Fruit fly (Drosophila melanogaster) whole organism, embryonic: ENCODE data around the gene beta4GalNAcTB.

ENCODE experiments used
- Antp ChIP-seq: fragments of 200-800 bp; sonication (Bioruptor generic); optimal IDR thresholded peaks from 3 replicates; lab custom pipeline; 2016; ENCODE audit warnings: missing biosample characterization, missing genetic modification characterization
- Atf-2 ChIP-seq: fragments of 200-800 bp; sonication (Bioruptor generic); optimal IDR thresholded peaks from 2 replicates; lab custom pipeline; 2016; ENCODE audit warnings: missing biosample characterization, missing genetic modification characterization
- CG11560 ChIP-seq: fragments of 200-800 bp; sonication (Bioruptor generic); IDR thresholded peaks from 3 replicates; pipeline ENCODE4 v1.3.6; 2022; ENCODE audit warnings: missing biosample characterization, missing genetic modification characterization
- CG11695 ChIP-seq: fragments of 200-800 bp; sonication (Bioruptor generic); IDR thresholded peaks from 3 replicates; pipeline ENCODE4 v1.3.6; 2022; ENCODE audit warnings: missing biosample characterization, missing genetic modification characterization
- CG14860 ChIP-seq: fragments of 200-800 bp; sonication (Bioruptor generic); IDR thresholded peaks from 3 replicates; pipeline ENCODE4 v1.3.6; 2022; ENCODE audit warnings: missing biosample characterization, missing genetic modification characterization; ENCODE audit not compliant: partially characterized antibody
- CG15696 ChIP-seq: fragments of 200-800 bp; sonication (Bioruptor generic); optimal IDR thresholded peaks from 2 replicates; lab custom pipeline; 2019; ENCODE audit warnings: missing biosample characterization, mild to moderate bottlenecking, missing genetic modification characterization, moderate library complexity
- CG17385 ChIP-seq: fragments of 200-800 bp; sonication (Bioruptor generic); optimal IDR thresholded peaks from 3 replicates; lab custom pipeline; 2018; ENCODE audit warnings: missing biosample characterization, mild to moderate bottlenecking, missing genetic modification characterization
- CG17568 ChIP-seq: fragments of 200-800 bp; sonication (Bioruptor generic); optimal IDR thresholded peaks from 2 replicates; lab custom pipeline; 2018; ENCODE audit warnings: missing biosample characterization, mild to moderate bottlenecking, missing genetic modification characterization, moderate library complexity
- CG17912 ChIP-seq: fragments of 200-800 bp; sonication (Bioruptor generic); optimal IDR thresholded peaks from 2 replicates; lab custom pipeline; 2018; ENCODE audit warnings: missing biosample characterization, mild to moderate bottlenecking, missing genetic modification characterization
- CG18011 ChIP-seq: fragments of 200-800 bp; sonication (Bioruptor generic); optimal IDR thresholded peaks from 2 replicates; lab custom pipeline; 2017; ENCODE audit warnings: missing biosample characterization, missing genetic modification characterization, mild to moderate bottlenecking, moderate library complexity, missing genotype
- CG18764 ChIP-seq: fragments of 200-800 bp; sonication (Bioruptor generic); optimal IDR thresholded peaks from 3 replicates; lab custom pipeline; 2016; ENCODE audit warnings: missing biosample characterization, missing genetic modification characterization
- CG3281 ChIP-seq: fragments of 200-800 bp; sonication (Bioruptor generic); optimal IDR thresholded peaks from 3 replicates; lab custom pipeline; 2017; ENCODE audit warnings: missing biosample characterization, mild to moderate bottlenecking, missing genetic modification characterization
- CG34376 ChIP-seq: fragments of 200-800 bp; sonication (Bioruptor generic); optimal IDR thresholded peaks from 2 replicates; lab custom pipeline; 2018; ENCODE audit warnings: missing biosample characterization, mild to moderate bottlenecking, missing genetic modification characterization
- CG42726 ChIP-seq: fragments of 200-800 bp; sonication (Bioruptor generic); IDR thresholded peaks from 2 replicates; pipeline ENCODE4 v1.3.6; 2022; ENCODE audit warnings: missing biosample characterization, missing genetic modification characterization; ENCODE audit not compliant: partially characterized antibody
- CG4617 ChIP-seq: fragments of 200-800 bp; sonication (Bioruptor generic); optimal IDR thresholded peaks from 3 replicates; lab custom pipeline; 2016; ENCODE audit warnings: missing biosample characterization, missing genetic modification characterization, borderline replicate concordance
- CG4707 ChIP-seq: fragments of 200-800 bp; sonication (Bioruptor generic); optimal IDR thresholded peaks from 2 replicates; lab custom pipeline; 2018; ENCODE audit warnings: missing biosample characterization, mild to moderate bottlenecking, missing genetic modification characterization, moderate library complexity
- CG4820 ChIP-seq: fragments of 200-800 bp; sonication (Bioruptor generic); optimal IDR thresholded peaks from 3 replicates; lab custom pipeline; 2016; ENCODE audit warnings: missing biosample characterization, missing genetic modification characterization
- CG8478 ChIP-seq: fragments of >200 bp; optimal IDR thresholded peaks from 2 replicates; lab custom pipeline; 2018
- CG9876 ChIP-seq: fragments of 200-800 bp; sonication (Bioruptor generic); optimal IDR thresholded peaks from 2 replicates; lab custom pipeline; 2016; ENCODE audit warnings: missing biosample characterization, missing genetic modification characterization
- CG9932 ChIP-seq: fragments of 200-800 bp; sonication (Bioruptor generic); IDR thresholded peaks from 2 replicates; pipeline ENCODE4 v1.3.6; 2022; ENCODE audit warnings: missing biosample characterization, missing genetic modification characterization
- Ets97D ChIP-seq: fragments of 200-800 bp; sonication (Bioruptor generic); optimal IDR thresholded peaks from 3 replicates; lab custom pipeline; 2016; ENCODE audit warnings: missing biosample characterization, missing genetic modification characterization
- HmgD ChIP-seq: fragments of 200-800 bp; sonication (Bioruptor generic); optimal IDR thresholded peaks from 3 replicates; lab custom pipeline; 2016; ENCODE audit warnings: missing biosample characterization, missing genetic modification characterization
- Hsf ChIP-seq: fragments of 200-800 bp; sonication (Bioruptor generic); optimal IDR thresholded peaks from 3 replicates; lab custom pipeline; 2016; ENCODE audit warnings: missing biosample characterization, missing genetic modification characterization
- Myb ChIP-seq: fragments of 200-800 bp; sonication (Bioruptor generic); optimal IDR thresholded peaks from 2 replicates; lab custom pipeline; 2016; ENCODE audit warnings: missing biosample characterization, missing genetic modification characterization
- Opbp ChIP-seq: fragments of 200-800 bp; sonication (Bioruptor generic); IDR thresholded peaks from 3 replicates; pipeline ENCODE4 v1.3.6; 2022; ENCODE audit warnings: missing biosample characterization, missing genetic modification characterization; ENCODE audit not compliant: partially characterized antibody
- Poxn ChIP-seq: fragments of 200-800 bp; sonication (Bioruptor generic); IDR thresholded peaks from 2 replicates; pipeline ENCODE4 v1.3.6; 2022; ENCODE audit warnings: missing biosample characterization, missing genetic modification characterization
- Sox102F ChIP-seq: fragments of 200-800 bp; sonication (Bioruptor generic); optimal IDR thresholded peaks from 2 replicates; lab custom pipeline; 2018; ENCODE audit warnings: missing biosample characterization, mild to moderate bottlenecking, missing genetic modification characterization, moderate library complexity
- abd-A ChIP-seq: fragments of 200-800 bp; sonication (Bioruptor generic); optimal IDR thresholded peaks from 3 replicates; lab custom pipeline; 2019; ENCODE audit warnings: missing biosample characterization, mild to moderate bottlenecking, missing genetic modification characterization, moderate library complexity
- aop ChIP-seq: fragments of 200-800 bp; sonication (Bioruptor generic); IDR thresholded peaks from 2 replicates; pipeline ENCODE4 v1.3.6; 2022; ENCODE audit warnings: missing biosample characterization, missing genetic modification characterization
- ash1 ChIP-seq: fragments of 200-800 bp; sonication (Bioruptor generic); optimal IDR thresholded peaks from 2 replicates; lab custom pipeline; 2018; ENCODE audit warnings: missing biosample characterization, mild to moderate bottlenecking, missing genetic modification characterization
- az2 ChIP-seq: fragments of 200-800 bp; sonication (Bioruptor generic); optimal IDR thresholded peaks from 3 replicates; lab custom pipeline; 2016; ENCODE audit warnings: missing biosample characterization, missing genetic modification characterization
- br ChIP-seq: fragments of >200 bp; optimal IDR thresholded peaks from 2 replicates; lab custom pipeline; 2017
- chif ChIP-seq, 2 experiments: fragments of 200-800 bp; sonication (Bioruptor generic); optimal IDR thresholded peaks; 3 replicates each; lab custom pipeline; 2016; ENCODE audit warnings: missing biosample characterization in 2 of 2, missing genetic modification characterization in 2 of 2
- croc ChIP-seq: fragments of 200-800 bp; sonication (Bioruptor generic); conservative IDR thresholded peaks from 3 replicates; pipeline ENCODE4 v1.3.6; 2022; ENCODE audit warnings: missing biosample characterization, missing genetic modification characterization
- dan ChIP-seq: fragments of 200-800 bp; sonication (Bioruptor generic); IDR thresholded peaks from 2 replicates; pipeline ENCODE4 v1.3.6; 2022; ENCODE audit warnings: missing biosample characterization, missing genetic modification characterization
- disco-r ChIP-seq: fragments of 200-800 bp; sonication (Bioruptor generic); optimal IDR thresholded peaks from 2 replicates; lab custom pipeline; 2016; ENCODE audit warnings: missing biosample characterization, missing genetic modification characterization
- dpn ChIP-seq, 2 experiments: fragments of 200-800 bp; sonication (Bioruptor generic); optimal IDR thresholded peaks; 3 replicates each; lab custom pipeline; 2016; ENCODE audit warnings: missing biosample characterization in 2 of 2, missing genetic modification characterization in 2 of 2
- fd64A ChIP-seq: fragments of 200-800 bp; sonication (Bioruptor generic); optimal IDR thresholded peaks from 3 replicates; lab custom pipeline; 2018; ENCODE audit warnings: missing biosample characterization, mild to moderate bottlenecking, missing genetic modification characterization
- fd96Cb ChIP-seq: fragments of 200-800 bp; sonication (Bioruptor generic); optimal IDR thresholded peaks from 2 replicates; lab custom pipeline; 2018; ENCODE audit warnings: missing biosample characterization, mild to moderate bottlenecking, missing genetic modification characterization, moderate library complexity
- jing ChIP-seq: fragments of 200-800 bp; sonication (Bioruptor generic); optimal IDR thresholded peaks from 2 replicates; lab custom pipeline; 2018; ENCODE audit warnings: missing biosample characterization, mild to moderate bottlenecking, missing genetic modification characterization
- luna ChIP-seq: fragments of 200-800 bp; sonication (Bioruptor generic); optimal IDR thresholded peaks from 2 replicates; lab custom pipeline; 2016; ENCODE audit warnings: missing biosample characterization, missing genetic modification characterization
- mirr ChIP-seq: fragments of 200-800 bp; sonication (Bioruptor generic); optimal IDR thresholded peaks from 3 replicates; lab custom pipeline; 2018; ENCODE audit warnings: missing biosample characterization, mild to moderate bottlenecking, missing genetic modification characterization
- onecut ChIP-seq: fragments of 200-800 bp; sonication (Bioruptor generic); IDR thresholded peaks from 2 replicates; pipeline ENCODE4 v1.3.6; 2022; ENCODE audit warnings: missing biosample characterization, missing genetic modification characterization
- pfk ChIP-seq: fragments of 200-800 bp; sonication (Bioruptor generic); optimal IDR thresholded peaks from 2 replicates; lab custom pipeline; 2018; ENCODE audit warnings: missing biosample characterization, mild to moderate bottlenecking, missing genetic modification characterization, moderate library complexity
- pros ChIP-seq: fragments of 200-800 bp; sonication (Bioruptor generic); optimal IDR thresholded peaks from 3 replicates; lab custom pipeline; 2019; ENCODE audit warnings: missing biosample characterization, mild to moderate bottlenecking, missing genetic modification characterization, moderate library complexity
- ro ChIP-seq: fragments of 200-800 bp; sonication (Bioruptor generic); IDR thresholded peaks from 2 replicates; pipeline ENCODE4 v1.3.6; 2022; ENCODE audit warnings: missing biosample characterization, missing genetic modification characterization
- sima ChIP-seq: fragments of 200-800 bp; sonication (Bioruptor generic); optimal IDR thresholded peaks from 2 replicates; lab custom pipeline; 2016; ENCODE audit warnings: missing biosample characterization, missing genetic modification characterization
- sna ChIP-seq: fragments of 200-800 bp; sonication (Bioruptor generic); IDR thresholded peaks from 2 replicates; pipeline ENCODE4 v1.3.6; 2022; ENCODE audit warnings: missing biosample characterization, missing genetic modification characterization; ENCODE audit not compliant: partially characterized antibody
- sr ChIP-seq: fragments of 200-800 bp; sonication (Bioruptor generic); IDR thresholded peaks from 3 replicates; pipeline ENCODE4 v1.3.6; 2022; ENCODE audit warnings: missing biosample characterization, missing genetic modification characterization
- tll ChIP-seq, 2 experiments: fragments of 200-800 bp in 1 of 2; fragments of >200 bp in 1 of 2; sonication (Bioruptor generic) in 1 of 2; optimal IDR thresholded peaks; 2 replicates each; lab custom pipeline; 2017 to 2019; ENCODE audit warnings: missing biosample characterization in 2 of 2, missing genetic modification characterization in 2 of 2, mild to moderate bottlenecking in 1 of 2, moderate library complexity in 1 of 2
- z ChIP-seq: fragments of 200-800 bp; sonication (Bioruptor generic); IDR thresholded peaks from 3 replicates; pipeline ENCODE4 v1.3.6; 2022; ENCODE audit warnings: missing biosample characterization, missing genetic modification characterization

Gene beta4GalNAcTB

DNA sequence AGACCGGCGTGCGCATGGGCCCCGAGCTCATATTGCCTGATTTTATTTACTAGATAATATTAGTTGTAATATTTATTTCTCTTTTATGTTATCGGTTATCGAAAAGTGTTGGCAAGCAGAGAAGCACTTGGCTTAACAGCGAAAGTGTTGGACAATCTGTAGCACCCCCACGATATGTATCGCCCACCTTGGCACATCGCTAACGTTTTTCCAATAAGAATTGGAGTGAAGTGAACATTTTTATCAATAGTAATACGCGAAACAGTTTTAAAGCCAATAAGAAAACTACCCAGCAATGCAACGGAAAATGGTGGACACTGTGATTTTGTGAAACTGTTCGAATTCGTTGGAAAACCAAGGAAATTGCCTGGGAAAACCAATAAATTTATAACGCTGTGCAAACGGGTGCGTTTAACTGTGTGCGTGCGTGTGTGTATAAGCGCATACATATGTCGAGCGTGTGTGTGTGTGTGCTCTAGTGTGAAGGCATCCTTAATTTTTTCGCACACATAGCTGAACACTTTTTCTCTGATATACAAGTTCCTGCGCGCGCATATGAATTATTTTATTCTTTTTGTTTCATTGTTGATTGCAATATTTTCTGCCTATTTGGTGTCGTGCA lies 5.3 kb upstream of the beta4GalNAcTB start, which contains the start of the genes Slu7 and Pkc98E (continued):
- peak; percentile 91 for TF ChIP-seq Opbp (GFP tag; lab: Robert Waterston, UW)
- no peak for TF ChIP-seq pros (GFP tag; lab: Kevin White, UChicago)
- TF ChIP-seq Sox102F (GFP tag; lab: Kevin White, UChicago), result peak; percentile 19
- TF ChIP-seq CG18764, result peak; percentile 19
- TF ChIP-seq chif (GFP tag; optimal IDR thresholded peaks at IDR 0.05; lab: Kevin White, UChicago), result peak; percentile 43 to 56
- peak; percentile 79 for TF ChIP-seq Antp (GFP tag; lab: Kevin White, UChicago)
- no peak for TF ChIP-seq ro (GFP tag; lab: Robert Waterston, UW)
- TF ChIP-seq disco-r (GFP tag; lab: Kevin White, UChicago), result no peak
- peak; percentile 70 to 72 for TF ChIP-seq dpn (GFP tag; optimal IDR thresholded peaks at IDR 0.05; lab: Kevin White, UChicago)
- TF ChIP-seq onecut (GFP tag; lab: Robert Waterston, UW), result peak; percentile 85
- no peak for TF ChIP-seq CG4820 (GFP tag; lab: Kevin White, UChicago)
- peak; percentile 83 for TF ChIP-seq CG14860 (GFP tag; lab: Robert Waterston, UW)
- TF ChIP-seq CG4617 (GFP tag; lab: Kevin White, UChicago), result peak; percentile 97
- TF ChIP-seq jing (GFP tag; lab: Kevin White, UChicago), result no peak
- TF ChIP-seq CG15696 (tag; lab: Kevin White, UChicago), result no peak
- TF ChIP-seq ash1 (GFP tag; lab: Kevin White, UChicago), result no peak
- TF ChIP-seq CG4707 (GFP tag; lab: Kevin White, UChicago), result no peak
- peak; percentile 48 for TF ChIP-seq CG3281 (GFP tag; lab: Kevin White, UChicago)
- peak; percentile 68 for TF ChIP-seq CG34376 (GFP tag; lab: Kevin White, UChicago)
- no peak for TF ChIP-seq croc
- peak; percentile 79; the same call in 1 of the 2 replicates for TF ChIP-seq CG42726
- peak; percentile 92 for TF ChIP-seq CG9932 (GFP tag; lab: Robert Waterston, UW)
- no peak for TF ChIP-seq sima (GFP tag; lab: Kevin White, UChicago)
- peak; percentile 33; the same call in 1 of the 3 replicates for TF ChIP-seq sr (GFP tag; lab: Robert Waterston, UW)
- no peak for TF ChIP-seq az2 (GFP tag; lab: Kevin White, UChicago)
- peak; percentile 30 for TF ChIP-seq mirr (GFP tag; lab: Kevin White, UChicago)
- no peak for TF ChIP-seq tll (GFP tag; optimal IDR thresholded peaks at IDR 0.05; lab: Kevin White, UChicago)
- TF ChIP-seq CG17568 (GFP tag; lab: Kevin White, UChicago), result no peak
- TF ChIP-seq CG18011 (GFP tag; lab: Kevin White, UChicago), result peak; percentile 31
- TF ChIP-seq luna (GFP tag; lab: Kevin White, UChicago), result peak; percentile 60
- TF ChIP-seq CG11695, result no peak
- peak; percentile 50 for TF ChIP-seq HmgD (GFP tag; lab: Kevin White, UChicago)
- no peak for TF ChIP-seq dan (GFP tag; lab: Robert Waterston, UW)
- no peak for TF ChIP-seq pfk (GFP tag; lab: Kevin White, UChicago)
- peak; percentile 74 for TF ChIP-seq Ets97D
- TF ChIP-seq CG9876, result peak; percentile 46
- peak; percentile 70 for TF ChIP-seq Hsf
- no peak for TF ChIP-seq Atf-2 (GFP tag; lab: Kevin White, UChicago)
- TF ChIP-seq sna, result peak; percentile 82
- no peak for TF ChIP-seq fd64A
- TF ChIP-seq CG17912 (GFP tag; lab: Kevin White, UChicago), result peak; percentile 19
- peak; percentile 58 for TF ChIP-seq CG17385
- TF ChIP-seq aop (GFP tag; lab: Robert Waterston, UW), result no peak
- TF ChIP-seq abd-A (tag; lab: Kevin White, UChicago), result no peak
- no peak for TF ChIP-seq CG11560 (tag; lab: Robert Waterston, UW)
- no peak for TF ChIP-seq fd96Cb (tag; lab: Kevin White, UChicago)
- TF ChIP-seq br (lab: Kevin White, UChicago), result no peak
- peak; percentile 95 for TF ChIP-seq CG8478
- TF ChIP-seq z (GFP tag; lab: Robert Waterston, UW), result no peak
- no peak for TF ChIP-seq Poxn (GFP tag; lab: Robert Waterston, UW)
- TF ChIP-seq Myb (GFP tag; lab: Kevin White, UChicago), result peak; percentile 43
